Fruit fly (Drosophila melanogaster): ENCODE results near the gene CG6321.
A peak's percentile ranks its signal among the peaks of the same experiment; 100 is the strongest.

CG6321 gene

dm6 chr3L:11010410-11010827 lies 50.6 kb downstream of the CG6321 start (continued):
- no peak for TF ChIP-seq sisA (GFP tag; IDR thresholded peaks at IDR 0.05)
- no peak for TF ChIP-seq CG10979 (tag; optimal IDR thresholded peaks at IDR 0.05)
- TF ChIP-seq CG30403 (GFP tag; optimal IDR thresholded peaks at IDR 0.05): no peak
- no peak for TF ChIP-seq tin (GFP tag; optimal IDR thresholded peaks at IDR 0.05)
- TF ChIP-seq CG11723 (GFP tag; optimal IDR thresholded peaks at IDR 0.05): no peak
- TF ChIP-seq grau (tag; optimal IDR thresholded peaks at IDR 0.05): no peak
- no peak for TF ChIP-seq Sry-δ (GFP tag; optimal IDR thresholded peaks at IDR 0.05)
- no peak for TF ChIP-seq prd (optimal IDR thresholded peaks at IDR 0.05)
- TF ChIP-seq prd (GFP tag; IDR thresholded peaks at IDR 0.05): no peak; the same call in 2 of the 3 replicates
- TF ChIP-seq H2.0 (GFP tag; IDR thresholded peaks at IDR 0.05): no peak
- no peak for TF ChIP-seq wek (GFP tag; optimal IDR thresholded peaks at IDR 0.05)
- TF ChIP-seq fru (optimal IDR thresholded peaks at IDR 0.05): no peak
- TF ChIP-seq shn (GFP tag; optimal IDR thresholded peaks at IDR 0.05): no peak
- no peak for TF ChIP-seq CG5180 (GFP tag; optimal IDR thresholded peaks at IDR 0.05)
- peak; percentile 80 for TF ChIP-seq ci (GFP tag; IDR thresholded peaks at IDR 0.05)
- no peak for TF ChIP-seq CG12071 (GFP tag; optimal IDR thresholded peaks at IDR 0.05)
- TF ChIP-seq CG15479 (GFP tag; optimal IDR thresholded peaks at IDR 0.05): peak; percentile 85
- TF ChIP-seq dan (GFP tag; IDR thresholded peaks at IDR 0.05): no peak
- TF ChIP-seq unc-4 (GFP tag; IDR thresholded peaks at IDR 0.05; ENCODE audit: partially characterized antibody): 0 out of 2 replicates have a peak, but pooled peaks have one; percentile 28
- TF ChIP-seq phol (tag; optimal IDR thresholded peaks at IDR 0.05): no peak
- peak; percentile 70; the same call in 2 of the 3 replicates for TF ChIP-seq z (GFP tag; IDR thresholded peaks at IDR 0.05)
- no peak for TF ChIP-seq CG10565 (GFP tag; optimal IDR thresholded peaks at IDR 0.05)
- TF ChIP-seq dmrt99B (tag; optimal IDR thresholded peaks at IDR 0.05): no peak
- no peak for TF ChIP-seq lmd (GFP tag; IDR thresholded peaks at IDR 0.05)
- no peak for TF ChIP-seq CG11085 (GFP tag; IDR thresholded peaks at IDR 0.05)
- TF ChIP-seq CG6654 (GFP tag; optimal IDR thresholded peaks at IDR 0.05): no peak
- no peak for TF ChIP-seq CG12155 (GFP tag; optimal IDR thresholded peaks at IDR 0.05)
- no peak for TF ChIP-seq CG7556 (GFP tag; optimal IDR thresholded peaks at IDR 0.05)
- no peak for TF ChIP-seq sc (optimal IDR thresholded peaks at IDR 0.05)
- no peak for TF ChIP-seq sc (GFP tag; optimal IDR thresholded peaks at IDR 0.05)
- TF ChIP-seq chif (GFP tag; optimal IDR thresholded peaks at IDR 0.05): no peak
- no peak for TF ChIP-seq lov (optimal IDR thresholded peaks at IDR 0.05)
- no peak for TF ChIP-seq lov (GFP tag; IDR thresholded peaks at IDR 0.05)
- no peak for TF ChIP-seq gro (GFP tag; optimal IDR thresholded peaks at IDR 0.05)
- TF ChIP-seq Dbx (GFP tag; IDR thresholded peaks at IDR 0.05): no peak; the same call in 2 of the 3 replicates
- TF ChIP-seq Fer2 (tag; optimal IDR thresholded peaks at IDR 0.05): no peak
- peak; percentile 99 for TF ChIP-seq nom (GFP tag; optimal IDR thresholded peaks at IDR 0.05)
- TF ChIP-seq gsb-n (tag; optimal IDR thresholded peaks at IDR 0.05): no peak
- no peak for TF ChIP-seq wor (GFP tag; IDR thresholded peaks at IDR 0.05)
- peak; percentile 60 for TF ChIP-seq HmgD (GFP tag; optimal IDR thresholded peaks at IDR 0.05)
- no peak for TF ChIP-seq CG14050 (GFP tag; IDR thresholded peaks at IDR 0.05)
- TF ChIP-seq CG17912 (GFP tag; optimal IDR thresholded peaks at IDR 0.05): no peak
- TF ChIP-seq gcm2 (GFP tag; optimal IDR thresholded peaks at IDR 0.05): no peak
- 0 out of 2 replicates have a peak, but pooled peaks have one; percentile 28 for TF ChIP-seq MBD-R2 (GFP tag; IDR thresholded peaks at IDR 0.05)
- TF ChIP-seq amos (GFP tag; IDR thresholded peaks at IDR 0.05; ENCODE audit: partially characterized antibody): no peak
- TF ChIP-seq CG10543 (GFP tag; optimal IDR thresholded peaks at IDR 0.05): peak; percentile 55
- no peak for TF ChIP-seq gce (GFP tag; IDR thresholded peaks at IDR 0.05)
- TF ChIP-seq ranshi (GFP tag; IDR thresholded peaks at IDR 0.05): no peak
- no peak for TF ChIP-seq zen (tag; optimal IDR thresholded peaks at IDR 0.05)
- TF ChIP-seq Ets97D (GFP tag; optimal IDR thresholded peaks at IDR 0.05): no peak
- no peak for TF ChIP-seq CG4404 (GFP tag; IDR thresholded peaks at IDR 0.05)
- TF ChIP-seq zf30C (GFP tag; optimal IDR thresholded peaks at IDR 0.05): no peak
- no peak for TF ChIP-seq NFAT (GFP tag; IDR thresholded peaks at IDR 0.05)

Data from whole organism, embryonic.